Worm (Caenorhabditis elegans) whole organism, L1 larva: ENCODE data around the gene C09B8.3.

ENCODE experiments used
- C04F5.9 ChIP-seq: sonication (generic microtip); optimal IDR thresholded peaks from 2 replicates; lab custom pipeline; 2016; ENCODE audit warnings: missing genetic modification characterization, missing compliant biosample characterization
- aha-1 ChIP-seq: fragments of 150-350 bp; optimal IDR thresholded peaks from 2 replicates; lab custom pipeline; 2014; ENCODE audit warnings: missing biosample characterization, missing genetic modification characterization
- alr-1 ChIP-seq: fragments of 200-800 bp; sonication (Bioruptor generic); optimal IDR thresholded peaks from 2 replicates; lab custom pipeline; 2018; ENCODE audit warnings: borderline replicate concordance, mild to moderate bottlenecking, missing genetic modification characterization, missing compliant biosample characterization
- blmp-1 ChIP-seq: fragments of 150-350 bp; optimal IDR thresholded peaks from 2 replicates; lab custom pipeline; 2014; ENCODE audit warnings: missing biosample characterization, missing genetic modification characterization
- ceh-82 ChIP-seq, 3 experiments: fragments of 150-350 bp in 1 of 3; sonication (generic microtip) in 2 of 3; optimal IDR thresholded peaks; 2 replicates each; lab custom pipeline; 2014 to 2017; ENCODE audit warnings: missing biosample characterization in 3 of 3, missing genetic modification characterization in 3 of 3
- efl-1 ChIP-seq, 4 experiments: fragments of 150-350 bp; optimal IDR thresholded peaks in 3 of 4; peaks in 1 of 4; 1 replicate in 1 of 4; 2 replicates in 3 of 4; lab custom pipeline; 2014; ENCODE audit warnings: missing biosample characterization in 2 of 4, missing genetic modification characterization in 2 of 4, missing genetic modification reagents in 2 of 4
- efl-3 ChIP-seq: fragments of 200-800 bp; sonication (Bioruptor generic); optimal IDR thresholded peaks from 2 replicates; lab custom pipeline; 2018; ENCODE audit warnings: mild to moderate bottlenecking, missing genetic modification characterization, missing compliant biosample characterization
- elt-2 ChIP-seq: sonication (generic microtip); optimal IDR thresholded peaks from 2 replicates; lab custom pipeline; 2016; ENCODE audit warnings: missing genetic modification characterization, mild to moderate bottlenecking, inconsistent platforms, missing compliant biosample characterization, missing genetic modification reagents
- ets-5 ChIP-seq: fragments of 200-800 bp; sonication (Bioruptor generic); IDR thresholded peaks from 2 replicates; pipeline ENCODE4 v1.3.6; 2022; ENCODE audit warnings: missing genetic modification characterization, missing compliant biosample characterization
- fkh-10 ChIP-seq: sonication (generic microtip); optimal IDR thresholded peaks from 2 replicates; lab custom pipeline; 2017; ENCODE audit warnings: missing biosample characterization, missing genetic modification reagents, missing genetic modification characterization
- fkh-4 ChIP-seq: sonication (generic microtip); optimal IDR thresholded peaks from 2 replicates; lab custom pipeline; 2016; ENCODE audit warnings: missing compliant biosample characterization, missing genetic modification characterization, borderline replicate concordance
- irx-1 ChIP-seq: sonication (generic microtip); optimal IDR thresholded peaks from 2 replicates; lab custom pipeline; 2016; ENCODE audit warnings: missing genetic modification characterization, missing compliant biosample characterization
- jun-1 ChIP-seq: fragments of 150-350 bp; optimal IDR thresholded peaks from 2 replicates; lab custom pipeline; 2014; ENCODE audit warnings: missing biosample characterization, missing genetic modification reagents, missing genetic modification characterization
- lin-13 ChIP-seq: fragments of 150-350 bp; optimal IDR thresholded peaks from 2 replicates; lab custom pipeline; 2014; ENCODE audit warnings: missing biosample characterization, missing genetic modification reagents, missing genetic modification characterization
- lin-14 ChIP-seq: fragments of 200-800 bp; sonication (Bioruptor generic); optimal IDR thresholded peaks from 2 replicates; lab custom pipeline; 2018; ENCODE audit warnings: mild to moderate bottlenecking, missing genetic modification characterization, moderate library complexity, missing compliant biosample characterization
- lin-35 ChIP-seq, 2 experiments: fragments of 150-350 bp; optimal IDR thresholded peaks; 2 replicates each; lab custom pipeline; 2014; ENCODE audit warnings: missing biosample characterization in 2 of 2, missing genetic modification characterization in 2 of 2, missing genetic modification reagents in 2 of 2
- lir-3 ChIP-seq: sonication (generic microtip); optimal IDR thresholded peaks from 2 replicates; lab custom pipeline; 2016; ENCODE audit warnings: mild to moderate bottlenecking, missing genetic modification characterization, moderate library complexity, missing compliant biosample characterization; ENCODE audit not compliant: poor library complexity
- lsy-2 ChIP-seq, 2 experiments: fragments of 150-350 bp; optimal IDR thresholded peaks; 2 replicates each; lab custom pipeline; 2014; ENCODE audit warnings: missing biosample characterization in 2 of 2, missing genetic modification characterization in 2 of 2
- nhr-12 ChIP-seq: sonication (generic microtip); optimal IDR thresholded peaks from 2 replicates; lab custom pipeline; 2017; ENCODE audit warnings: missing biosample characterization, missing genetic modification characterization
- nhr-20 ChIP-seq: sonication (generic microtip); optimal IDR thresholded peaks from 2 replicates; lab custom pipeline; 2016; ENCODE audit warnings: mild to moderate bottlenecking, missing genetic modification characterization, missing compliant biosample characterization
- nhr-237 ChIP-seq: fragments of 150-350 bp; optimal IDR thresholded peaks from 2 replicates; lab custom pipeline; 2014; ENCODE audit warnings: missing biosample characterization, missing genetic modification characterization
- nhr-28 ChIP-seq: fragments of 150-350 bp; optimal IDR thresholded peaks from 2 replicates; lab custom pipeline; 2014; ENCODE audit warnings: missing biosample characterization, missing genetic modification characterization
- nhr-47 ChIP-seq: sonication (generic microtip); optimal IDR thresholded peaks from 2 replicates; lab custom pipeline; 2016; ENCODE audit warnings: mild to moderate bottlenecking, missing genetic modification characterization, moderate library complexity, missing compliant biosample characterization
- nhr-71 ChIP-seq: sonication (generic microtip); optimal IDR thresholded peaks from 2 replicates; lab custom pipeline; 2016; ENCODE audit warnings: mild to moderate bottlenecking, missing genetic modification characterization, moderate library complexity, missing compliant biosample characterization
- nhr-77 ChIP-seq: fragments of 150-350 bp; optimal IDR thresholded peaks from 2 replicates; lab custom pipeline; 2014; ENCODE audit warnings: missing biosample characterization, missing genetic modification characterization
- nhr-85 ChIP-seq: sonication (generic microtip); peaks from one replicate; lab custom pipeline; 2016; ENCODE audit warnings: missing genetic modification characterization, inconsistent platforms, missing compliant biosample characterization
- nhr-90 ChIP-seq: sonication (generic microtip); optimal IDR thresholded peaks from 2 replicates; lab custom pipeline; 2016; ENCODE audit warnings: mild to moderate bottlenecking, missing genetic modification characterization, missing compliant biosample characterization; ENCODE audit not compliant: poor library complexity
- pqm-1 ChIP-seq: sonication (generic microtip); optimal IDR thresholded peaks from 3 replicates; lab custom pipeline; 2017; ENCODE audit warnings: missing biosample characterization, missing genetic modification characterization
- rnt-1 ChIP-seq: sonication (generic microtip); optimal IDR thresholded peaks from 2 replicates; lab custom pipeline; 2016; ENCODE audit warnings: mild to moderate bottlenecking, missing genetic modification characterization, moderate library complexity, missing compliant biosample characterization
- snpc-4 ChIP-seq: fragments of 150-350 bp; optimal IDR thresholded peaks from 2 replicates; lab custom pipeline; 2014; ENCODE audit warnings: missing biosample characterization, missing genetic modification characterization
- snu-23 ChIP-seq: sonication (generic microtip); optimal IDR thresholded peaks from 2 replicates; lab custom pipeline; 2016; ENCODE audit warnings: missing genetic modification characterization, missing compliant biosample characterization
- sox-4 ChIP-seq: sonication (generic microtip); optimal IDR thresholded peaks from 2 replicates; lab custom pipeline; 2016; ENCODE audit warnings: missing genetic modification characterization, missing compliant biosample characterization
- swsn-7 ChIP-seq: sonication (generic microtip); optimal IDR thresholded peaks from 2 replicates; lab custom pipeline; 2016; ENCODE audit warnings: missing genetic modification characterization, missing compliant biosample characterization
- tbx-2 ChIP-seq: sonication (generic microtip); optimal IDR thresholded peaks from 2 replicates; lab custom pipeline; 2016; ENCODE audit warnings: missing genetic modification characterization, missing compliant biosample characterization
- unc-98 ChIP-seq: fragments of 200-800 bp; sonication (Bioruptor generic); IDR thresholded peaks from 2 replicates; pipeline ENCODE4 v1.3.6; 2022; ENCODE audit warnings: missing genetic modification characterization, missing compliant biosample characterization
- xbp-1 ChIP-seq: sonication (generic microtip); optimal IDR thresholded peaks from 2 replicates; lab custom pipeline; 2016; ENCODE audit warnings: missing genetic modification characterization, missing compliant biosample characterization
- zip-4 ChIP-seq: fragments of 200-800 bp; sonication (Bioruptor generic); optimal IDR thresholded peaks from 2 replicates; lab custom pipeline; 2018; ENCODE audit warnings: mild to moderate bottlenecking, missing genetic modification characterization, moderate library complexity, missing compliant biosample characterization
- ztf-4 ChIP-seq: fragments of 150-350 bp; optimal IDR thresholded peaks from 2 replicates; lab custom pipeline; 2014; ENCODE audit warnings: missing biosample characterization, missing genetic modification characterization

Gene C09B8.3

DNA sequence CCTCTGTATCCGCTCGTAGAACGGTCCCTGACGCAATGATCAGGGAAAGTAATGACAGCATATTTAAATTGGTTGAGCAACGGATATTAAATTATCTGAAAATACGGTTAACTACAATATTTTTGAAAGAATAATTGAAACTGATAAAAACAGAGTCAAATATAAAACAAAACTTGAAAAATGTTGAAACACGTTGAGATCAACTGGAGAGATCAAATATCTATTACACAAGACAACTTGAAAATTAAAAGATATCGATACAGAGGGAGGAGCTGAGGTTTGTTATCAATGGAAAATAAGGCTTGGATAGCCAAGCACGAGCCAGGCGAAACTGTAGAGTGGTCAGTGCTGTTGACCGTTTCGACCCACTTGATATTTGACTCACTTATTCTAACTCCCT is at the start of gene C09B8.3:
Gene C09B8.3 (minus strand): TSS at position 101 of the 400 bp plus-strand sequence.
- TF ChIP-seq unc-98 (GFP tag; lab: Robert Waterston, UW) = no peak
- TF ChIP-seq nhr-28 (tag; lab: Kevin White, UChicago) = no peak
- no peak for TF ChIP-seq snu-23 (GFP tag; lab: Kevin White, UChicago)
- no peak for TF ChIP-seq jun-1
- no peak for TF ChIP-seq ztf-4
- TF ChIP-seq fkh-10 (GFP tag; lab: Kevin White, UChicago) = no peak
- no peak for TF ChIP-seq C04F5.9
- no peak for TF ChIP-seq efl-3
- no peak for TF ChIP-seq zip-4 (GFP tag; lab: Kevin White, UChicago)
- no peak for TF ChIP-seq lir-3 (tag; lab: Kevin White, UChicago)

DNA sequence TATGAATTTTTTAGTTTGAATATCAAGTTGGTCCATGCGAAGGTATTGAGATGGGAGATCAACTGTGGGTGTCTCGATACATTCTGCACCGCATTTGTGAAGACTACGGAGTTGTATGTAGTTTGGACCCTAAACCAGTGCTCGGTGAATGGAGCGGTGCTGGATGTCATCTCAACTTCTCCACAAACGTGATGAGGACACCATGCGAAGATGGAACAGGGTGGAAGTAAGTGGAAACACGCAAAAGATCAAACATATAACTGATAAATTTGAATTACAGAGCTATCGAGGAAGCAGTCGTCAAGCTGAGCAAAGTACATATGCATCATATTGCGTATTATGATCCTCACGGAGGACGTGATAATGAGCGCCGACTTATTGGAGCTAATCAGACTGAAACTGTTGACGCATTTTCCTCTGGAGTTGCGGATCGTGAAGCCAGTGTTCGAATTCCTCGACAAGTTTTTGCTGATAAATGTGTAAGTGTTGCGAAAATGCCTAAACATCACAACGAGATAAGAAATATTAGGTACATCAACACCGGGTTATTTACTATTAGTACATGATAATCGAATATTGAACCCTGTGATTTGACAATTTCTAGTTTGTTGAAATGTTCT is 48.8 kb upstream of the C09B8.3 start:
- TF ChIP-seq nhr-12 (tag; lab: Kevin White, UChicago) = no peak
- no peak for TF ChIP-seq fkh-4
- no peak for TF ChIP-seq nhr-77 (tag; lab: Kevin White, UChicago)
- TF ChIP-seq nhr-237 (tag; lab: Kevin White, UChicago) = no peak
- TF ChIP-seq elt-2 (tag; lab: Kevin White, UChicago) = peak; percentile 95
- TF ChIP-seq nhr-90 (tag; lab: Kevin White, UChicago) = peak; percentile 12
- peak; percentile 4 for TF ChIP-seq nhr-20

DNA sequence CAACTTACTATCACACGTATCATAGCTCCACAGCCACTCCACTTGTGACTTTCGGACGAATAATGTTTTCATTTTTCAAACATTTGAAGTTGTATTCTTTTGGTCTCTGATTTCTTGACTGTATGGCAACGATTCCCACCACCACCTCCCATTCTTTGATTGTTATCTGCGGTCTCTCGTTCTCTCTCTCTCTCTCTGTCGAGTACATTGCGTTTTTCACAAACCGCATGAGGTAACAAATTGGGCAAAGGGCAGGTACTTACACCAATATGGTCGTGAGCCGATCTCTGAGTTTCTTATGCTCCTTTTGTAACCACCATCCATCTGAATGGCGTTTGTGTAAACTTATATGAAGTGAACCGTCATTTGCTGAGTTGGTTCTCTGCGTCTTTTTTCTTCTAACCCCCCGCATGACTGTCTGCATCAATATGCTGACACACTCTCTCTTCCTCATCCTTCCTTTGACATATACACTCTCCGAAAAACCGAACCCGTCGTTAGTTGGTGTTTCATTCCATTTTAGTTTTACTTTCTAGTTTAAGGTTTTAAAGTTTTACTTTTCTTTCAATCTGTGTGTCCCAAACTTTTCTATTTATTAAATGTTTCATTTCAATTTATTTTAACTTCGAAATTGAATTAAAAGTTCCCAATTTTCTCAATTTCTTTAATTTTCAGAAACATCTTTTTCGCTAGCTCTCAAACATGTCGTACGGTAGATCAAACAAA is 47.3 kb upstream of the C09B8.3 start, which contains the start of gene gln-1:
Gene gln-1 (plus strand): TSS at position 676 of the 726 bp plus-strand sequence.
- TF ChIP-seq xbp-1 (tag; lab: Kevin White, UChicago) = peak; percentile 27
- peak; percentile 44 for TF ChIP-seq nhr-237 (tag; lab: Kevin White, UChicago)
- peak; percentile 50 for TF ChIP-seq nhr-71
- TF ChIP-seq snu-23 (GFP tag; lab: Kevin White, UChicago) = peak; percentile 52
- no peak for TF ChIP-seq aha-1
- TF ChIP-seq efl-1 (optimal IDR thresholded peaks at IDR 0.05; lab: Kevin White, UChicago) = no peak
- TF ChIP-seq efl-1 (GFP tag; optimal IDR thresholded peaks at IDR 0.05 in 1 of 2; lab: Kevin White, UChicago) = peak; percentile 5 to 79
- peak; percentile 64 for TF ChIP-seq blmp-1
- peak; percentile 66 for TF ChIP-seq lin-14
- TF ChIP-seq irx-1 (tag; lab: Kevin White, UChicago) = peak; percentile 6
- peak; percentile 19 for TF ChIP-seq rnt-1 (tag; lab: Kevin White, UChicago)
- no peak for TF ChIP-seq ztf-4
- TF ChIP-seq ets-5 (GFP tag; lab: Robert Waterston, UW) = no peak
- TF ChIP-seq sox-4 = no peak
- TF ChIP-seq C04F5.9 = no peak
- TF ChIP-seq swsn-7 (tag; lab: Kevin White, UChicago) = no peak
- TF ChIP-seq elt-2 (tag; lab: Kevin White, UChicago) = peak; percentile 81
- peak in 1 of 2 experiments; percentile 30 for TF ChIP-seq lsy-2 (tag; optimal IDR thresholded peaks at IDR 0.05; lab: Kevin White, UChicago)
- no peak for TF ChIP-seq lin-13 (GFP tag; lab: Kevin White, UChicago)
- TF ChIP-seq alr-1 (tag; lab: Kevin White, UChicago) = no peak
- no peak for TF ChIP-seq snpc-4 (tag; lab: Kevin White, UChicago)
- no peak for TF ChIP-seq ceh-82 (tag; optimal IDR thresholded peaks at IDR 0.05; lab: Kevin White, UChicago)
- TF ChIP-seq nhr-47 (tag; lab: Kevin White, UChicago) = peak; percentile 8
- peak; percentile 22 for TF ChIP-seq tbx-2 (tag; lab: Kevin White, UChicago)
- TF ChIP-seq pqm-1 (tag; lab: Kevin White, UChicago) = no peak
- peak; percentile 2 for TF ChIP-seq nhr-77 (tag; lab: Kevin White, UChicago)
- peak in 1 of 2 experiments; percentile 19 for TF ChIP-seq lin-35 (GFP tag; optimal IDR thresholded peaks at IDR 0.05; lab: Kevin White, UChicago)
- TF ChIP-seq nhr-20 = peak; percentile 61
- TF ChIP-seq nhr-85 (tag; lab: Kevin White, UChicago) = peak; percentile 83
